Worm (Caenorhabditis elegans): ENCODE data around the gene ZK896.5.

ce11 chrIV:12911990-12912389, 32.5 kb upstream of the ZK896.5 start, which contains the start of gene K08D8.5:
- TF ChIP-seq nhr-28 (tag; optimal IDR thresholded peaks at IDR 0.05), result no peak
- no peak for TF ChIP-seq mls-2 (tag; optimal IDR thresholded peaks at IDR 0.05)
- no peak for TF ChIP-seq hlh-1 (tag; optimal IDR thresholded peaks at IDR 0.05)
- no peak for TF ChIP-seq snpc-4 (tag; optimal IDR thresholded peaks at IDR 0.05)
- TF ChIP-seq sptf-1 (tag; optimal IDR thresholded peaks at IDR 0.05), result no peak
- TF ChIP-seq nhr-12 (tag; optimal IDR thresholded peaks at IDR 0.05), result no peak

Measured in whole organism, mixed stage, embryonic.